Worm (Caenorhabditis elegans) whole organism, late embryonic: ENCODE results near the gene F40A3.4.

ENCODE experiments used
- F13H6.1 ChIP-seq: sonication (generic microtip); optimal IDR thresholded peaks from 2 replicates; lab custom pipeline; 2016; ENCODE audit warnings: missing genetic modification characterization, missing compliant biosample characterization
- T23F11.4 ChIP-seq: fragments of 200-800 bp; sonication (Bioruptor generic); optimal IDR thresholded peaks from 2 replicates; lab custom pipeline; 2018; ENCODE audit warnings: mild to moderate bottlenecking, missing genetic modification characterization, missing compliant biosample characterization
- ama-1 ChIP-seq: fragments of 150-350 bp; optimal IDR thresholded peaks from 2 replicates; lab custom pipeline; 2014
- ceh-14 ChIP-seq: sonication (generic microtip); optimal IDR thresholded peaks from 2 replicates; lab custom pipeline; 2016; ENCODE audit warnings: missing genotype, missing genetic modification characterization, missing compliant biosample characterization
- ceh-24 ChIP-seq: sonication (generic microtip); optimal IDR thresholded peaks from 2 replicates; lab custom pipeline; 2016; ENCODE audit warnings: mild to moderate bottlenecking, missing genetic modification characterization, missing compliant biosample characterization
- ceh-31 ChIP-seq: sonication (generic microtip); optimal IDR thresholded peaks from 2 replicates; lab custom pipeline; 2016; ENCODE audit warnings: missing genetic modification characterization, missing compliant biosample characterization
- dmd-4 ChIP-seq: sonication (generic microtip); optimal IDR thresholded peaks from 2 replicates; lab custom pipeline; 2016; ENCODE audit warnings: borderline replicate concordance, missing genetic modification characterization, missing compliant biosample characterization
- hlh-13 ChIP-seq: fragments of 200-800 bp; sonication (Bioruptor generic); optimal IDR thresholded peaks from 2 replicates; lab custom pipeline; 2018; ENCODE audit warnings: mild to moderate bottlenecking, missing genetic modification characterization, missing compliant biosample characterization
- hlh-8 ChIP-seq: sonication (generic microtip); optimal IDR thresholded peaks from 2 replicates; lab custom pipeline; 2016; ENCODE audit warnings: missing genotype, missing genetic modification characterization, missing compliant biosample characterization
- ref-2 ChIP-seq: sonication (generic microtip); optimal IDR thresholded peaks from 2 replicates; lab custom pipeline; 2016; ENCODE audit warnings: missing genetic modification characterization, missing compliant biosample characterization
- unc-55 ChIP-seq: sonication (generic microtip); optimal IDR thresholded peaks from 2 replicates; lab custom pipeline; 2017; ENCODE audit warnings: missing biosample characterization, missing genetic modification reagents, missing genetic modification characterization
- unc-86 ChIP-seq: sonication (generic microtip); optimal IDR thresholded peaks from 2 replicates; lab custom pipeline; 2016; ENCODE audit warnings: missing genetic modification characterization, missing compliant biosample characterization

DNA sequence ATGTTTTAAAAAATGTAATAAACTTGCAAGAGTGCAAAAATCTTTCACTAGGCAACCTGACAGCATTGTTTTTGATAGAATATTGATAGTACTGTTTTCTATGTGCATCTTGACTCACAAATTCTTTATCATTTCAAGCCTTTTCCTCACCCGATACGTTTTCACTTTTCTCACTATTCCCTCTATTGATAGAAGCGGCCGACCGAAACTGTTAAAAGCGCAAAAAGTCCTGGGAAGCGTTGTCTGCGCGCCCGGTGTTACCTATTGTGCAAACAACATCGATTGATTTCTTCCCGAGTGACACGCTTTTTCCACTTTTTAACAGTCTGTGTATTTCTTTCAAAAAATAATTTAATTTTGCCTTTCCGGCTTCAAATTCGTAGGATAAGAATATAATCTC lies 12.5 kb downstream of the F40A3.4 start:
- no peak for TF ChIP-seq unc-86 (tag; lab: Kevin White, UChicago)
- TF ChIP-seq ceh-24 (tag; lab: Kevin White, UChicago) = no peak
- no peak for TF ChIP-seq ref-2 (tag; lab: Kevin White, UChicago)
- no peak for TF ChIP-seq hlh-13 (GFP tag; lab: Kevin White, UChicago)
- TF ChIP-seq dmd-4 (tag; lab: Kevin White, UChicago) = no peak
- TF ChIP-seq hlh-8 (tag; lab: Kevin White, UChicago) = no peak
- no peak for TF ChIP-seq F13H6.1
- TF ChIP-seq unc-55 (GFP tag; lab: Kevin White, UChicago) = no peak
- no peak for TF ChIP-seq ceh-31
- TF ChIP-seq ceh-14 (tag; lab: Kevin White, UChicago) = no peak
- no peak for TF ChIP-seq ama-1
- no peak for TF ChIP-seq T23F11.4
